Fruit fly (Drosophila melanogaster) whole organism, embryonic: ENCODE data around the gene CG11975.

ENCODE experiments used
- B-H2 ChIP-seq: fragments of 200-800 bp; sonication (Bioruptor generic); optimal IDR thresholded peaks from 2 replicates; lab custom pipeline; 2018; ENCODE audit warnings: missing biosample characterization, mild to moderate bottlenecking, missing genetic modification characterization
- BEAF-32 ChIP-seq: fragments of 200-800 bp; sonication (Bioruptor generic); optimal IDR thresholded peaks from 3 replicates; lab custom pipeline; 2017; ENCODE audit warnings: missing biosample characterization, missing genetic modification characterization, mild to moderate bottlenecking, moderate library complexity, missing genetic modification reagents
- CG10209 ChIP-seq: fragments of 200-800 bp; sonication (Bioruptor generic); optimal IDR thresholded peaks from 3 replicates; lab custom pipeline; 2017; ENCODE audit warnings: missing biosample characterization, mild to moderate bottlenecking, missing genetic modification characterization, missing genetic modification reagents
- CG12391 ChIP-seq: fragments of 200-800 bp; sonication (Bioruptor generic); optimal IDR thresholded peaks from 3 replicates; lab custom pipeline; 2018; ENCODE audit warnings: missing biosample characterization, mild to moderate bottlenecking, missing genetic modification characterization, moderate library complexity
- CG12659 ChIP-seq: fragments of 200-800 bp; sonication (Bioruptor generic); optimal IDR thresholded peaks from 3 replicates; lab custom pipeline; 2017; ENCODE audit warnings: mild to moderate bottlenecking, missing biosample characterization, missing genetic modification reagents, missing genetic modification characterization
- CG16779 ChIP-seq: fragments of 200-800 bp; sonication (Bioruptor generic); IDR thresholded peaks from 2 replicates; pipeline ENCODE4 v1.3.6; 2022; ENCODE audit warnings: missing biosample characterization, missing genetic modification characterization
- CG17361 ChIP-seq: fragments of 200-800 bp; sonication (Bioruptor generic); IDR thresholded peaks from 3 replicates; pipeline ENCODE4 v1.3.6; 2022; ENCODE audit warnings: missing biosample characterization, missing genetic modification characterization
- CG18262 ChIP-seq: fragments of 200-800 bp; optimal IDR thresholded peaks from 3 replicates; lab custom pipeline; 2019; ENCODE audit warnings: missing biosample characterization, mild to moderate bottlenecking, missing genetic modification characterization, moderate library complexity
- CG31224 ChIP-seq: fragments of 200-800 bp; sonication (Bioruptor generic); IDR thresholded peaks from 2 replicates; pipeline ENCODE4 v1.3.6; 2022; ENCODE audit warnings: missing biosample characterization, missing genetic modification characterization
- CG3163 ChIP-seq: fragments of 200-800 bp; sonication (Bioruptor generic); optimal IDR thresholded peaks from 3 replicates; lab custom pipeline; 2016; ENCODE audit warnings: missing biosample characterization, missing genetic modification characterization
- CG33213 ChIP-seq: fragments of 200-800 bp; sonication (Bioruptor generic); optimal IDR thresholded peaks from 3 replicates; lab custom pipeline; 2016; ENCODE audit warnings: missing biosample characterization, missing genetic modification characterization
- CG33557 ChIP-seq: fragments of 200-800 bp; sonication (Bioruptor generic); optimal IDR thresholded peaks from 2 replicates; lab custom pipeline; 2019; ENCODE audit warnings: missing biosample characterization, mild to moderate bottlenecking, missing genetic modification characterization, moderate library complexity
- CG34376 ChIP-seq: fragments of 200-800 bp; sonication (Bioruptor generic); optimal IDR thresholded peaks from 2 replicates; lab custom pipeline; 2018; ENCODE audit warnings: missing biosample characterization, mild to moderate bottlenecking, missing genetic modification characterization
- CG43689 ChIP-seq: fragments of 200-800 bp; sonication (Bioruptor generic); IDR thresholded peaks from 2 replicates; pipeline ENCODE4 v1.3.6; 2022; ENCODE audit warnings: missing biosample characterization, missing genetic modification characterization
- CG6254 ChIP-seq: fragments of 200-800 bp; sonication (Bioruptor generic); optimal IDR thresholded peaks from 3 replicates; lab custom pipeline; 2017; ENCODE audit warnings: mild to moderate bottlenecking, missing biosample characterization, missing genetic modification reagents, missing genetic modification characterization
- CG7839 ChIP-seq: fragments of 200-800 bp; sonication (Bioruptor generic); optimal IDR thresholded peaks from 3 replicates; lab custom pipeline; 2018; ENCODE audit warnings: missing biosample characterization, mild to moderate bottlenecking, missing genetic modification characterization, moderate library complexity
- CG9817 ChIP-seq: fragments of 200-800 bp; sonication (Bioruptor generic); optimal IDR thresholded peaks from 2 replicates; lab custom pipeline; 2018; ENCODE audit warnings: missing biosample characterization, mild to moderate bottlenecking, missing genetic modification characterization, moderate library complexity
- CHES-1-like ChIP-seq: fragments of 200-800 bp; sonication (Bioruptor generic); optimal IDR thresholded peaks from 2 replicates; lab custom pipeline; 2016; ENCODE audit warnings: missing biosample characterization, missing genetic modification characterization
- Chrac-16 ChIP-seq: fragments of 200-800 bp; sonication (Bioruptor generic); optimal IDR thresholded peaks from 3 replicates; lab custom pipeline; 2016; ENCODE audit warnings: missing biosample characterization, missing genetic modification characterization
- Deaf1 ChIP-seq: fragments of 200-800 bp; optimal IDR thresholded peaks from 3 replicates; lab custom pipeline; 2019; ENCODE audit warnings: missing biosample characterization, mild to moderate bottlenecking, missing genetic modification characterization, moderate library complexity
- E2f1 ChIP-seq: fragments of 200-800 bp; sonication (Bioruptor generic); IDR thresholded peaks from 2 replicates; pipeline ENCODE4 v1.3.6; 2022; ENCODE audit warnings: missing biosample characterization, missing genetic modification characterization
- ERR ChIP-seq: fragments of 200-800 bp; sonication (Bioruptor generic); optimal IDR thresholded peaks from 2 replicates; lab custom pipeline; 2016; ENCODE audit warnings: missing biosample characterization, missing genetic modification characterization
- Fer3 ChIP-seq: fragments of 200-800 bp; sonication (Bioruptor generic); optimal IDR thresholded peaks from 2 replicates; lab custom pipeline; 2018; ENCODE audit warnings: missing biosample characterization, mild to moderate bottlenecking, missing genetic modification characterization, moderate library complexity
- Gug ChIP-seq: fragments of 200-800 bp; sonication (Bioruptor generic); IDR thresholded peaks from 4 replicates; pipeline ENCODE4 v1.3.6; 2022; ENCODE audit warnings: missing biosample characterization, missing genetic modification characterization
- Hand ChIP-seq: fragments of 200-800 bp; sonication (Bioruptor generic); optimal IDR thresholded peaks from 2 replicates; lab custom pipeline; 2017; ENCODE audit warnings: mild to moderate bottlenecking, missing biosample characterization, missing genetic modification reagents, missing genetic modification characterization
- Kr ChIP-seq: fragments of 200-800 bp; sonication (Bioruptor generic); optimal IDR thresholded peaks from 2 replicates; lab custom pipeline; 2017; ENCODE audit warnings: missing biosample characterization, mild to moderate bottlenecking, missing genetic modification characterization
- Lpt ChIP-seq: fragments of >200 bp; optimal IDR thresholded peaks from 2 replicates; lab custom pipeline; 2018; ENCODE audit warnings: missing biosample characterization, missing genetic modification characterization
- NC2β ChIP-seq: fragments of 200-800 bp; sonication (Bioruptor generic); optimal IDR thresholded peaks from 2 replicates; lab custom pipeline; 2016; ENCODE audit warnings: missing biosample characterization, missing genetic modification characterization
- Sox102F ChIP-seq: fragments of 200-800 bp; sonication (Bioruptor generic); optimal IDR thresholded peaks from 2 replicates; lab custom pipeline; 2018; ENCODE audit warnings: missing biosample characterization, mild to moderate bottlenecking, missing genetic modification characterization, moderate library complexity
- Ssrp ChIP-seq: fragments of 200-800 bp; sonication (Bioruptor generic); optimal IDR thresholded peaks from 2 replicates; lab custom pipeline; 2018; ENCODE audit warnings: missing biosample characterization, mild to moderate bottlenecking, missing genetic modification characterization, moderate library complexity
- Vsx1 ChIP-seq: fragments of 200-800 bp; sonication (Bioruptor generic); optimal IDR thresholded peaks from 2 replicates; lab custom pipeline; 2017; ENCODE audit warnings: missing biosample characterization, mild to moderate bottlenecking, missing genetic modification characterization, missing genetic modification reagents
- ato ChIP-seq: fragments of 200-800 bp; sonication (Bioruptor generic); IDR thresholded peaks from 2 replicates; pipeline ENCODE4 v1.3.6; 2022; ENCODE audit warnings: missing biosample characterization, missing genetic modification characterization; ENCODE audit not compliant: partially characterized antibody
- bab2 ChIP-seq: fragments of 200-800 bp; sonication (Bioruptor generic); optimal IDR thresholded peaks from 2 replicates; lab custom pipeline; 2016; ENCODE audit warnings: missing biosample characterization, missing genetic modification characterization
- bbx ChIP-seq: fragments of 200-800 bp; sonication (Bioruptor generic); IDR thresholded peaks from 2 replicates; pipeline ENCODE4 v1.3.6; 2022; ENCODE audit warnings: missing biosample characterization, missing genetic modification characterization; ENCODE audit not compliant: partially characterized antibody
- cad ChIP-seq: fragments of >200 bp; optimal IDR thresholded peaks from 2 replicates; lab custom pipeline; 2017; ENCODE audit warnings: missing biosample characterization, missing genetic modification characterization
- cato ChIP-seq: fragments of 200-800 bp; sonication (Bioruptor generic); optimal IDR thresholded peaks from 2 replicates; lab custom pipeline; 2016; ENCODE audit warnings: missing biosample characterization, missing genetic modification characterization, borderline replicate concordance
- chm ChIP-seq: fragments of 200-800 bp; sonication (Bioruptor generic); IDR thresholded peaks from 2 replicates; pipeline ENCODE4 v1.3.6; 2022; ENCODE audit warnings: missing biosample characterization, missing genetic modification characterization
- corto ChIP-seq: fragments of 200-800 bp; sonication (Bioruptor generic); optimal IDR thresholded peaks from 2 replicates; lab custom pipeline; 2016; ENCODE audit warnings: missing biosample characterization, mild to moderate bottlenecking, missing genetic modification characterization, moderate library complexity
- disco-r ChIP-seq: fragments of 200-800 bp; sonication (Bioruptor generic); optimal IDR thresholded peaks from 2 replicates; lab custom pipeline; 2016; ENCODE audit warnings: missing biosample characterization, missing genetic modification characterization
- dpn ChIP-seq, 2 experiments: fragments of 200-800 bp; sonication (Bioruptor generic); optimal IDR thresholded peaks; 3 replicates each; lab custom pipeline; 2016; ENCODE audit warnings: missing biosample characterization in 2 of 2, missing genetic modification characterization in 2 of 2
- eyg ChIP-seq: fragments of 200-800 bp; sonication (Bioruptor generic); optimal IDR thresholded peaks from 3 replicates; lab custom pipeline; 2016; ENCODE audit warnings: missing biosample characterization, missing genetic modification characterization
- gt ChIP-seq: fragments of 200-800 bp; sonication (Bioruptor generic); IDR thresholded peaks from 2 replicates; pipeline ENCODE4 v1.3.6; 2022; ENCODE audit warnings: missing biosample characterization, missing genetic modification characterization
- ham ChIP-seq: fragments of 200-800 bp; sonication (Bioruptor generic); IDR thresholded peaks from 2 replicates; pipeline ENCODE4 v1.3.6; 2022; ENCODE audit warnings: missing biosample characterization, missing genetic modification characterization
- p53 ChIP-seq: fragments of 200-800 bp; sonication (Bioruptor generic); optimal IDR thresholded peaks from 2 replicates; lab custom pipeline; 2016; ENCODE audit warnings: missing biosample characterization, missing genetic modification characterization
- phol ChIP-seq: fragments of 200-800 bp; sonication (Bioruptor generic); optimal IDR thresholded peaks from 3 replicates; lab custom pipeline; 2018; ENCODE audit warnings: missing biosample characterization, mild to moderate bottlenecking, missing genetic modification characterization, moderate library complexity
- ro ChIP-seq: fragments of 200-800 bp; sonication (Bioruptor generic); IDR thresholded peaks from 2 replicates; pipeline ENCODE4 v1.3.6; 2022; ENCODE audit warnings: missing biosample characterization, missing genetic modification characterization
- sc ChIP-seq, 3 experiments: fragments of >200 bp in 2 of 3; fragments of 200-800 bp in 1 of 3; sonication (Bioruptor generic) in 1 of 3; optimal IDR thresholded peaks; 2 replicates in 2 of 3; 3 replicates in 1 of 3; lab custom pipeline; 2017; ENCODE audit warnings: mild to moderate bottlenecking in 1 of 3, missing biosample characterization in 1 of 3, missing genetic modification characterization in 1 of 3, missing genetic modification reagents in 1 of 3
- schlank ChIP-seq: fragments of 200-800 bp; sonication (Bioruptor generic); optimal IDR thresholded peaks from 2 replicates; lab custom pipeline; 2018; ENCODE audit warnings: missing biosample characterization, mild to moderate bottlenecking, missing genetic modification characterization
- slbo ChIP-seq: fragments of 200-800 bp; sonication (Bioruptor generic); IDR thresholded peaks from 2 replicates; pipeline ENCODE4 v1.3.6; 2022; ENCODE audit warnings: missing biosample characterization, missing genetic modification characterization
- tup ChIP-seq: fragments of 200-800 bp; sonication (Bioruptor generic); optimal IDR thresholded peaks from 2 replicates; lab custom pipeline; 2016; ENCODE audit warnings: missing biosample characterization, mild to moderate bottlenecking, missing genetic modification characterization, moderate library complexity
- yki ChIP-seq: fragments of >200 bp; optimal IDR thresholded peaks from 3 replicates; lab custom pipeline; 2018

Gene CG11975

DNA sequence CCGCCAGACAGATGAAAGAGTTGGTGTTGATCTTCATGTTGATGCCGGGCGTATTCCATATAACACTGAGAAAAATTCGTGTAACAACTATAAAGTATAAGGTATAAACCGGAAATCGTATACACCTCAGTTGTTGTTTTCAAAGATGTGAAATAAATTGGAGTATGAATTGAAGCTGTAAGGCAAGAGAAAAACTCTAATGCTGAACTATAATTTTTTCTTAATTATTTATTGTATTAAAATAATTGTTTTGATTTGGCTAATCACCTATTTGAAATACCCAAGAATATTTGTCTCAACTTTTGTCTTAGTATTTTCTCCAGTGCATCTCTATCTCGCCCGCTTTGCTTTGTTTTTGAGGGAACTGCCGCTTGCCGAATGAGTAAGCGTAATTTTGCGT lies 32.7 kb upstream of the CG11975 start (continued):
- TF ChIP-seq CHES-1-like (no peak), corto (GFP tag; lab: Kevin White, UChicago) (no peak), Fer3 (tag; lab: Kevin White, UChicago) (peak; percentile 24), Gug (no peak), gt (no peak), CG12659 (GFP tag; lab: Kevin White, UChicago) (peak; percentile 36), E2f1 (GFP tag; lab: Robert Waterston, UW) (no peak), B-H2 (GFP tag; lab: Kevin White, UChicago) (no peak), CG3163 (GFP tag; lab: Kevin White, UChicago) (no peak), CG43689 (GFP tag; lab: Robert Waterston, UW) (no peak), Deaf1 (tag; lab: Kevin White, UChicago) (peak; percentile 35), ham (no peak), tup (no peak), cato (peak; percentile 16), BEAF-32 (GFP tag; lab: Kevin White, UChicago) (no peak), CG34376 (no peak), NC2β (GFP tag; lab: Kevin White, UChicago) (no peak), Ssrp (peak; percentile 77), CG33557 (GFP tag; lab: Kevin White, UChicago) (peak; percentile 7), Sox102F (GFP tag; lab: Kevin White, UChicago) (peak; percentile 85), bab2 (GFP tag; lab: Kevin White, UChicago) (no peak), sc (optimal IDR thresholded peaks at IDR 0.05; lab: Kevin White, UChicago) (no peak), sc (GFP tag; optimal IDR thresholded peaks at IDR 0.05; lab: Kevin White, UChicago) (peak; percentile 29), CG31224 (no peak), CG7839 (tag; lab: Kevin White, UChicago) (peak; percentile 74), cad (GFP tag; lab: Kevin White, UChicago) (no peak), CG10209 (GFP tag; lab: Kevin White, UChicago) (peak; percentile 47), CG17361 (GFP tag; lab: Robert Waterston, UW) (peak; percentile 77), CG6254 (GFP tag; lab: Kevin White, UChicago) (peak; percentile 16), yki (no peak), Lpt (no peak), CG18262 (tag; lab: Kevin White, UChicago) (peak; percentile 73), CG9817 (tag; lab: Kevin White, UChicago) (peak; percentile 38), CG16779 (GFP tag; lab: Robert Waterston, UW) (no peak), phol (peak; percentile 83), eyg (GFP tag; lab: Kevin White, UChicago) (no peak), Chrac-16 (peak; percentile 46), chm (GFP tag; lab: Robert Waterston, UW) (no peak), slbo (GFP tag; lab: Robert Waterston, UW) (no peak), ERR (GFP tag; lab: Kevin White, UChicago) (no peak), disco-r (GFP tag; lab: Kevin White, UChicago) (no peak), bbx (no peak), ato (GFP tag; lab: Robert Waterston, UW) (no peak), Kr (GFP tag; lab: Kevin White, UChicago) (no peak), schlank (tag; lab: Kevin White, UChicago) (no peak), CG12391 (tag; lab: Kevin White, UChicago) (peak; percentile 69), ro (GFP tag; lab: Robert Waterston, UW) (0 out of 2 replicates have a peak, but pooled peaks have one; percentile 16), CG33213 (GFP tag; lab: Kevin White, UChicago) (no peak), Hand (GFP tag; lab: Kevin White, UChicago) (no peak), p53 (no peak), Vsx1 (no peak), dpn (GFP tag; optimal IDR thresholded peaks at IDR 0.05; lab: Kevin White, UChicago) (peak in 1 of 2 experiments; percentile 31)
